Worm (Caenorhabditis elegans): ENCODE measurements around the gene txt-1.

Gene txt-1

DNA sequence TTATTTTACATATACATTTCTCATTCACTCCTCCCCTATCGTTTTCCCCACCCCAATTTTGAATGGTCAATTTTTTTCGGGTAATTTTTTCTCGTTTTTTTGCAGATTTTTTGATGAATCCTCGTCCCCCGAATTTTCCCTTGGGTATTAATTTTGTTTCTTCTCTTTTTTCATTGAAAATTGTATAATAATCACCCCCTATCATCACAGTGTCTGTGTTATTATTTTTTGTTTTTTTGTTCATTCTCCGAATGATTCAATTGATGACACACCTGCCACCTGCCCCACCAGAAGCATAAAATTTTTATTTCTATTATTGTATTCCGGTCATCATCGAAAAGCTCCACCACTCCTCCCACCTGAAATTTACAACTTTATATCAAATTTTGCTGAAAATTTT is 46.3 kb downstream of the txt-1 start, which contains the start of gene T25D3.3:
Gene T25D3.3 (plus strand): TSS at position 301 of the 400 bp plus-strand sequence.
- no peak for TF ChIP-seq F57C9.4 (tag; optimal IDR thresholded peaks at IDR 0.05)
- TF ChIP-seq lir-1 (GFP tag; conservative IDR thresholded peaks at IDR 0.05): no peak
- TF ChIP-seq F57A8.1 (GFP tag; optimal IDR thresholded peaks at IDR 0.05): no peak
- no peak for TF ChIP-seq madf-6 (GFP tag; IDR thresholded peaks at IDR 0.05)
- no peak for TF ChIP-seq mes-4 (tag; optimal IDR thresholded peaks at IDR 0.05)
- no peak for TF ChIP-seq B0035.1 (tag; optimal IDR thresholded peaks at IDR 0.05)
- no peak for TF ChIP-seq ztf-28 (GFP tag; IDR thresholded peaks at IDR 0.05)
- TF ChIP-seq ceh-79 (tag; optimal IDR thresholded peaks at IDR 0.05): no peak
- no peak for TF ChIP-seq hlh-12 (tag; optimal IDR thresholded peaks at IDR 0.05)
- no peak for TF ChIP-seq pha-4 (tag; optimal IDR thresholded peaks at IDR 0.05)
- TF ChIP-seq ceh-40 (GFP tag; IDR thresholded peaks at IDR 0.05): no peak
- TF ChIP-seq zfh-2 (GFP tag; conservative IDR thresholded peaks at IDR 0.05): no peak
- no peak for TF ChIP-seq lsl-1 (GFP tag; optimal IDR thresholded peaks at IDR 0.05)

DNA sequence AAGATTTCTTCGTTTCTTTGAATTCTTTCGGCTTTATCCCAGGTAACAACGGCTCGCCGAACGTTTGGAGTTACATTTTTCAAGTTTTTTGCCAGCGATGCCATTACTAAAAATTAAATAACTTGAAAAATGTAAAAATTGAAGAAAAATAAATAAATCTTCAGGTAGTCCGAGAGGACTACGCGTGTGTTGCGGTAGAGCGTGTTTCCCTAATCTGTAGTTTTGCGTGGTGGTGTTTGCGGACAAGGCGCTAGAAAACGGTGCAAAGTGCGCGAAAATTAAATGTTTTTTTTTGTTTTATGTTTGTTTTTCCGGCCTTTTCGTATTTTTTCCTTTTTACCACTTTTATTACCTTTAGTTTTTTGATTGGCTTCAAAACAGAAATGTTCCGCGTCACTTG is 49.9 kb downstream of the txt-1 start, which contains the start of gene mrpl-28:
Gene mrpl-28 (minus strand): TSS at position 106 of the 400 bp plus-strand sequence.
- TF ChIP-seq pbrm-1 (GFP tag; IDR thresholded peaks at IDR 0.05) (peak; percentile 89), tbx-9 (tag; optimal IDR thresholded peaks at IDR 0.05; ENCODE audit: borderline replicate concordance) (no peak), F55B11.4 (tag; optimal IDR thresholded peaks at IDR 0.05; ENCODE audit: borderline replicate concordance, insufficient read depth) (no peak), ceh-91 (GFP tag; IDR thresholded peaks at IDR 0.05) (peak; percentile 35; the same call in 1 of the 2 replicates), ZK185.1 (tag; optimal IDR thresholded peaks at IDR 0.05; ENCODE audit: poor library complexity, severe bottlenecking) (peak; percentile 41), K12H6.12 (tag; optimal IDR thresholded peaks at IDR 0.05) (peak; percentile 20), ceh-27 (GFP tag; optimal IDR thresholded peaks at IDR 0.05) (peak; percentile 63), him-1 (tag; optimal IDR thresholded peaks at IDR 0.05) (peak; percentile 12), Y53F4B.3 (GFP tag; IDR thresholded peaks at IDR 0.05) (no peak), ztf-3 (GFP tag; optimal IDR thresholded peaks at IDR 0.05) (no peak), ztf-6 (GFP tag; IDR thresholded peaks at IDR 0.05) (no peak), lin-26 (GFP tag; IDR thresholded peaks at IDR 0.05) (no peak), fkh-3 (tag; optimal IDR thresholded peaks at IDR 0.05) (no peak), nfya-2 (GFP tag; IDR thresholded peaks at IDR 0.05) (no peak), ceh-100 (GFP tag; IDR thresholded peaks at IDR 0.05) (peak; percentile 76), hmg-1.2 (GFP tag; IDR thresholded peaks at IDR 0.05) (peak; percentile 64), die-1 (tag; optimal IDR thresholded peaks at IDR 0.05) (no peak), hmg-20 (GFP tag; IDR thresholded peaks at IDR 0.05) (0 out of 2 replicates have a peak, but pooled peaks have one; percentile 65), nhr-179 (tag; optimal IDR thresholded peaks at IDR 0.05) (no peak), F37B4.10 (GFP tag; IDR thresholded peaks at IDR 0.05) (no peak), attf-6 (GFP tag; IDR thresholded peaks at IDR 0.05) (no peak), hlh-26 (GFP tag; conservative IDR thresholded peaks at IDR 0.05) (no peak), C17E4.6 (GFP tag; IDR thresholded peaks at IDR 0.05) (no peak), hrde-1 (tag; optimal IDR thresholded peaks at IDR 0.05; ENCODE audit: borderline replicate concordance) (peak; percentile 6), ztf-22 (GFP tag; optimal IDR thresholded peaks at IDR 0.05) (no peak), unc-62 (GFP tag; optimal IDR thresholded peaks at IDR 0.05) (no peak), tbp1 (GFP tag; optimal IDR thresholded peaks at IDR 0.05) (peak; percentile 60), K11D2.4 (GFP tag; IDR thresholded peaks at IDR 0.05) (peak; percentile 79), madf-10 (tag; optimal IDR thresholded peaks at IDR 0.05) (peak; percentile 50), nhr-27 (tag; optimal IDR thresholded peaks at IDR 0.05) (no peak), ceh-40 (GFP tag; IDR thresholded peaks at IDR 0.05) (no peak), snpc-4 (GFP tag; optimal IDR thresholded peaks at IDR 0.05) (no peak), snpc-4 (tag; optimal IDR thresholded peaks at IDR 0.05) (peak in 3 of 4 experiments; percentile 56 to 72 (median 59)), F57C9.4 (tag; optimal IDR thresholded peaks at IDR 0.05) (no peak), mcd-1 (GFP tag; IDR thresholded peaks at IDR 0.05) (peak; percentile 99), egrh-3 (GFP tag; IDR thresholded peaks at IDR 0.05) (no peak), lsy-27 (tag; optimal IDR thresholded peaks at IDR 0.05; ENCODE audit: borderline replicate concordance, insufficient read depth) (no peak)

All from whole organism, young adult.